Fruit fly (Drosophila melanogaster) whole organism: Measurements from ENCODE around the gene Apl.

ENCODE experiments used
- CG8478 ChIP-seq: fragments of >200 bp; optimal IDR thresholded peaks from 2 replicates; lab custom pipeline; 2018; ENCODE audit warnings: inconsistent platforms
- Dll ChIP-seq: fragments of >200 bp; optimal IDR thresholded peaks from 2 replicates; lab custom pipeline; 2017
- EcR ChIP-seq, 2 experiments: fragments of >200 bp; optimal IDR thresholded peaks; 2 replicates each; lab custom pipeline; 2017; ENCODE audit warnings: missing biosample characterization in 2 of 2, missing genetic modification characterization in 2 of 2, missing genetic modification reagents in 2 of 2
- pan ChIP-seq: fragments of >200 bp; optimal IDR thresholded peaks from 2 replicates; lab custom pipeline; 2017
- psq ChIP-seq: fragments of >200 bp; optimal IDR thresholded peaks from 2 replicates; lab custom pipeline; 2017
- usp ChIP-seq: fragments of >200 bp; optimal IDR thresholded peaks from 2 replicates; lab custom pipeline; 2017; ENCODE audit warnings: missing biosample characterization, missing genetic modification characterization, mixed read lengths

Apl gene

DNA sequence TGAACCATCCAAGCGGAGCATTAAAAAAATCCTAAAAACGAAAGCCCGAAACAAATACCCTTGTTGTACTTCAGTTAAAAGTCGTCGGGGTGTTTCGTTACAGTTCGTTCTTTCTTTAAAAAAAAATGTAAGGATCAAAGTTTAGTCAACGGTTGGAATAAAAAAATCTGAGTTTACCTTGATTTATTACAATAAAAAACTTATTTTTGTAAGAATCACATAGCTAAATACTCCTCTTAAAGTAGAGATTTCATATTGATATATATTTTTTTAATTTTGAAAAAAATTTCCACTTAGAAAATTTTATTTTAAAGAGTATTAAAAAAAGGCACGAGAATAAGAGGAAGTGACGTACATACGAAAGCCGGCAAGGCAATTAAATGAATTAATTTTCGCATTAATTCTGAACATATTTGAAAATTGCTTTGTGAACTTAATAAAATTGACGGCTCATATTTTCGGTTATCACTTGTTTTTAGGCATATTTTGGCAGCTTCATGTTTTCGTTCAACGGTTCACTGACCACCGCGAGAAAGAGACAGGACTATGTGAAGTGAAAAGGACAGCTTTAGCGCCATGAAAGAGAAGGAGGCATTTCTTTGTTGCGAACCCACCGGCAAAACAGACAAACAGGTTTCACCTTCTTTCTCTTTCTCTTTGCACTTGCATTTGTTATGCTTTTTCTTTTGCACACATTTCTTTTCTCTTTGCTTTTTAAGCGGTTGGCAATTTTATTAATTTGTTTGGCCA is 43.8 kb downstream of the Apl start:
- TF ChIP-seq CG8478 (lab: Kevin White, UChicago) (peak; percentile 11), EcR (GFP tag; optimal IDR thresholded peaks at IDR 0.05; lab: Kevin White, UChicago) (peak; percentile 82 to 87), pan (no peak)

DNA sequence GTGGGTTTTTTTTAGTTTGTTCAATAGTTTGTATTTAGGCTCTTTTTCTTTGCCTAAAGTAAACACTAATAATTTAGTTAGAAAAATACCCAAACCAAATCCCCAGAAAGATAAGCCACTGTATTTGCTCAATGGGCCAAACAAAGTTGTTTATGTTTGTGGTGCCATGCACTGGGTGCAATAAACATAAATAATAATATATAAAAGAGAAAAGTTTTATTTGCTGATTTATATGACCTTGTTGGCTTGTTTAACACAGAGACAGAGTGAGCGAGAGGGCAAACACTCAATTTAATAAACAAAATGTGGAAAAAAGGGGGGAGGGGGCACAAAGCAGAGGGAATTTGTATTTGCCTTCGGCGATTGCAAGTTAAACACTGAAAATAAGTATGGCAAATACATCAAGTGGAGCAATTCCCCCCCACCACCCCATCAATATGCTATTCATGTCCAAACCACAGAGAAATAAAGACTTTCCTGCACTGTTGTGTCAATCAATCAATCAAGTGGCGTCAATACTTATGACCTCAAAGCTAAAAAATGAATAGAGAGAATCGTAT is 45.6 kb downstream of the Apl start:
- TF ChIP-seq CG8478 (lab: Kevin White, UChicago): no peak
- TF ChIP-seq pan: no peak
- TF ChIP-seq psq (lab: Kevin White, UChicago): no peak
- TF ChIP-seq Dll: no peak
- TF ChIP-seq EcR (GFP tag; optimal IDR thresholded peaks at IDR 0.05; lab: Kevin White, UChicago): no peak
- TF ChIP-seq usp (GFP tag; lab: Kevin White, UChicago): no peak

DNA sequence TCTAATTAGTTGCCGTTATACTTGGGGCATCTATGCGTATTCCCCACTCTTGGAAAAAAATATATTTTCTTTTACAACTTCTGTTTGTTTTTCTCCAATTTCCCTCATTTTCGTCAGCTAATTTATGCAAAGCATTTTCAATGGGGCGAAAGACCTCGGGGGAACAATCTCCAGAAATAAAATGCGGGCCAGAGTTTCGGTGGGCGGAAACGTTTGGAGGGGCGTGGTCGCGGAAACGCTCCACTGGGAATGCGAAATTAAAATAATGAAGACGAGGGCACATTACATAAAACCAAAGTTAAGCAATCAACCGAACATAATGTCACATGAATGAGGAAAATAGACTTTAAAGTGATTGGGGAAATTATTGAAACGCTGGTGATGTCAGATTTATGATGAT is 46.1 kb downstream of the Apl start:
- no peak for TF ChIP-seq pan
- TF ChIP-seq Dll: no peak
- TF ChIP-seq CG8478 (lab: Kevin White, UChicago): no peak
- TF ChIP-seq psq (lab: Kevin White, UChicago): no peak
- no peak for TF ChIP-seq usp (GFP tag; lab: Kevin White, UChicago)
- no peak for TF ChIP-seq EcR (GFP tag; optimal IDR thresholded peaks at IDR 0.05; lab: Kevin White, UChicago)

DNA sequence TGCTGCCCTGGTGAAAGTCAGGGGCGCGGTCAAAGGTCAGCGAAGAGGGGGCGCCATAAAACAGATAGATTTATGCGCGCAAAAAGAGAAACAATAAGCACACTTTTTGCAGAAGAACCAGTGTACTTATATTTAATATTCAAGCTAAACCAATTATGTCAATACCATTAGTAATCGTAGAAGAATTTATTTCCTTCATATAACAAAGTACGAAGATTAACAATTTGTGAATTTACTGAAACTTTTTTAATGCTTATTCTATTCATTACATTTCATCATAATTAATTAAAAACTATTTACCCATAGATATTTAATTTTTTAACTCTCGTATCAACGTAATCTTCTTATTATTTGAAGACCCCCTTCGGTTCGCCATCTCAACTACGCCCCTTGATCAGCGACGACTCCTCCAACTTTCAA is 47.1 kb downstream of the Apl start:
- TF ChIP-seq pan (no peak), CG8478 (lab: Kevin White, UChicago) (no peak), EcR (GFP tag; optimal IDR thresholded peaks at IDR 0.05; lab: Kevin White, UChicago) (no peak), usp (GFP tag; lab: Kevin White, UChicago) (no peak), psq (lab: Kevin White, UChicago) (no peak)

DNA sequence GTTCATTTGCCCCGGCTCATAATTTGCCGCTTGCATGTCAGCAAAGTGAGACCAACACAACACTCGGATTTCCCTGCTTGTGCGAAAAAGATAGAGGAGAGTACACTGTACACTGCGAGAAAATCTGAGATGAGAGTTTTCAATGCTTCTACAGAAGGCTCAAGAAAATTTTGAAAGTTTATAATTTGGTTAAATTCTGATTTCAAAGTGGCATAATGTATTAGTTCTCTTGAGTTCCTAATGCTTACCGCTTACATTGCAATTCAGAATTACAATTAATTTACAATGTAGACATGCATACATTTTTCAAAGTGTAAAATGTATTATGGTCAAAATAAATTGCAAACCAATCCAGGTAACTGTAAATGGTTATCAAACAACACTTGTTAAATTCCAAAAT is 48.0 kb downstream of the Apl start:
- no peak for TF ChIP-seq CG8478 (lab: Kevin White, UChicago)
- no peak for TF ChIP-seq psq (lab: Kevin White, UChicago)
- no peak for TF ChIP-seq EcR (GFP tag; optimal IDR thresholded peaks at IDR 0.05; lab: Kevin White, UChicago)
- TF ChIP-seq usp (GFP tag; lab: Kevin White, UChicago): no peak
- TF ChIP-seq pan: no peak
- no peak for TF ChIP-seq Dll

DNA sequence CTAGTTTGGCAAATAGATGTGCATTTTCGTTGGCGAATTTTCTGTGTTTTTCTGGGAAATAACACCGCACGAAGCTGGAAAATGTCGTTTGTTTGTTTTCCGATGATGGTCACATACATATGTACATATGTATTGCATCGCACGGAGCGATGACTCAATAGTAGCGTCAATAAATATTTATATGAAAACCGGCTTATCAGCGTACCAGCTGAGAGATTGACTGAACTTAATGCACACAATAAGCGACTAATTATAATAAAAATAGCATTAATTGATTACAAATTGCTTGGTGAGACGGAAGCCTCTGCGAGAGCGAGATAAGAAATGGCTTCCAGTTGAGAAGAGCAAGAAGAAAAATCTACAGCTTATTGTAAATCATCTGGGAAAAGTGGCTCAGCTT is 49.5 kb downstream of the Apl start:
- TF ChIP-seq pan (no peak), EcR (GFP tag; optimal IDR thresholded peaks at IDR 0.05; lab: Kevin White, UChicago) (no peak), usp (GFP tag; lab: Kevin White, UChicago) (no peak), Dll (no peak), psq (lab: Kevin White, UChicago) (no peak)

DNA sequence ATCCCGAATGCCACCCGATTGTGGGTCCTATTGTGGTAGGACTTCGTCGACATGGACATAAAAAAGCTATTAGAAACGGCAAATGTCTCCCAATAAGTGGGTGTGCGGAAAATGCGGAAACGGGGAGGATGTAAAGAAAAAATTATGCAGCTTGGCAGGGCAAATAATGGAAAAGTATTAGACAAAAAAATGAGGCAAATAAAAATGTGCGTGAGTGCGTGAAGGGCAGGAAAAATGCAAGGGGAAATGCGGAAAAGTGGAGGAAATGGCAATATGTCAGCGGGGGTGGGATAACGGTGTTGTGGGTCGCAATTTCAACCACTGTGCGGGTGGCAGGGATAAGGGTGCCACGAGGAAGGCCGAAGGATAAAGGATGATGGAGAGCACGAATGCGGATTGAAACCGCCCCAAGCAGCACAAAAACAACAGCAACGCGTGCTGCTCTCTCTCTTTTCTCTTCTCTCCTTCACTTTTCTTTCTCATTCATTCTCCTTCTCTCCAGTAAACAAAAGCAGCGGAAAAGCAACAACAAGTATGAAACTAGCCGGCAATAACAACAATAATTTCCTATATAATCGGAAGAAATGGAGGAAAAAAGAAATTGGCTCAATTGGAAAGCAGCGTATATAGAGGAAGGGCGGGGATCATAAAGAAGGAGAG is 50.5 kb downstream of the Apl start:
- no peak for TF ChIP-seq pan
- no peak for TF ChIP-seq CG8478 (lab: Kevin White, UChicago)
- TF ChIP-seq Dll: no peak
- TF ChIP-seq EcR (GFP tag; optimal IDR thresholded peaks at IDR 0.05; lab: Kevin White, UChicago): no peak
- no peak for TF ChIP-seq psq (lab: Kevin White, UChicago)
- TF ChIP-seq usp (GFP tag; lab: Kevin White, UChicago): no peak

DNA sequence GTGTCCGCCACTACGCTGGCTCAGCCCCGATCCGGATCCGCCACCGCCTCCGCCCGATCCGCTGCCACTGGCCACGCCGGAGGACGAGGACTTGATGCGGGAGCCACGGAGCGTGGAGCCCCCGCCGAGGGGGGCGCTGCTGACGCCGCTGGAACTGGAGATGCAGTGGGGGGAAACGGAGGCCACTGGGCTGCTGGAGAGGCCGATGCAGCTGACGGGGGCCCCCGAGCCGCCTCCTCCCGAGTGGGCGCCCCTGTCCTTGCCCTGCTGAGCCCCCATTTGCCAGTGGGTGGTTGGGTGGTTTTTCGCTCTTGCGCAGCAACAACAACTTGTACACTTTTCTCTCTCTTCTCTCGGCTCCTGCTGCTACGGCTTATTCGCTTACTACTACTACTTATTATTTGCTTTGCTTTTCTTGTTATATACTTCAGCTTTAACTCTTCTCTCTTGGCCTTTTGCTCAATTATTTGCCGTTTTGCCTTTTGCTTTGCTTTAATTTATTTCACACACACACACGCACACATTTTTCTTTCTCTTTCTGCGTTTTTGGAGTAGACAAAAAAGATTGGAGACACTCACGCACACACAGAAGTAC is 52.0 kb downstream of the Apl start:
- TF ChIP-seq pan: no peak
- no peak for TF ChIP-seq Dll
- no peak for TF ChIP-seq EcR (GFP tag; optimal IDR thresholded peaks at IDR 0.05; lab: Kevin White, UChicago)
- TF ChIP-seq CG8478 (lab: Kevin White, UChicago): no peak
- TF ChIP-seq psq (lab: Kevin White, UChicago): no peak
- TF ChIP-seq usp (GFP tag; lab: Kevin White, UChicago): no peak

DNA sequence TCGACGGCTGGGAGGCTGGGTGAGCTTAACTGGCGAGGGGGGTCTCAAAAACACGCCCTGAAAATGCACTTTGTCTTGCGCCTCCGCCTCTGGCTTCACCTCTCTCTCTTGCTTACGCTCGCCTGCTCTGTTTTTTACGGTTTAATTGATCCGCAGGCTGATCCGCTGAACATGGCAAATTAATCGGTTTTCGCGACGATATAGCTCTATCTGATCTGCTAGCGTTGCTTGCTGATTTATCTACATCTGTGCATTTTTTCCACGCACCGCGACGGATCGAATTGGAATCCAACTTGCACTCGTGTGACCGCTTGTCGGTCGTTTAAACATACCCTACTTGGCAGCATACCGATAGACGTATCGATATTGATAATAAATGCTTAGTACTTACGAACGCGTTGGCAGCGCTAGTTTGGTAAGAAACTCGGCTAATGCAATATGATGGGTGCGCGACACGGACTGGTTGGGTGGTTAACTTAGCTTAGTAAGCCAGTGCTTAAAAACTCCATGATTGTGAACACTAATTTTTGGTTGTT is 52.7 kb downstream of the Apl start, which contains the start of gene Abl:
Abl (minus strand) TSS at position 305 of the 536 bp plus-strand sequence.
- TF ChIP-seq pan: no peak
- TF ChIP-seq usp (GFP tag; lab: Kevin White, UChicago): no peak
- TF ChIP-seq EcR (GFP tag; optimal IDR thresholded peaks at IDR 0.05; lab: Kevin White, UChicago): no peak
- no peak for TF ChIP-seq CG8478 (lab: Kevin White, UChicago)
- TF ChIP-seq Dll: no peak
- no peak for TF ChIP-seq psq (lab: Kevin White, UChicago)
